Fruit fly (Drosophila melanogaster) whole organism, prepupa: ENCODE measurements around the gene if.

Experiments used
- CG11294 ChIP-seq: fragments of 200-800 bp; sonication (Bioruptor generic); IDR thresholded peaks from 2 replicates; pipeline ENCODE4 v1.3.6; 2022; ENCODE audit warnings: missing biosample characterization, missing genetic modification characterization
- CG3032 ChIP-seq: fragments of 200-800 bp; optimal IDR thresholded peaks from 2 replicates; lab custom pipeline; 2019; ENCODE audit warnings: missing biosample characterization, mild to moderate bottlenecking, missing genetic modification characterization, moderate library complexity
- CG6854 ChIP-seq: fragments of 200-800 bp; sonication (Bioruptor generic); optimal IDR thresholded peaks from 2 replicates; lab custom pipeline; 2017; ENCODE audit warnings: missing biosample characterization, mild to moderate bottlenecking, missing genetic modification characterization
- CG9139 ChIP-seq: fragments of 200-800 bp; sonication (Bioruptor generic); optimal IDR thresholded peaks from 3 replicates; lab custom pipeline; 2017; ENCODE audit warnings: missing biosample characterization, mild to moderate bottlenecking, missing genetic modification characterization
- Eip93F ChIP-seq: fragments of 200-800 bp; sonication (Bioruptor generic); optimal IDR thresholded peaks from 2 replicates; lab custom pipeline; 2016; ENCODE audit warnings: missing biosample characterization, mild to moderate bottlenecking, missing genetic modification characterization
- Gug ChIP-seq: fragments of 200-800 bp; sonication (Bioruptor generic); IDR thresholded peaks from 2 replicates; pipeline ENCODE4 v1.3.6; 2022; ENCODE audit warnings: missing biosample characterization, missing genetic modification characterization
- Hr39 ChIP-seq: fragments of 200-800 bp; sonication (Bioruptor generic); optimal IDR thresholded peaks from 2 replicates; lab custom pipeline; 2016; ENCODE audit warnings: missing biosample characterization, missing genetic modification characterization
- Met ChIP-seq: fragments of 200-800 bp; sonication (Bioruptor generic); optimal IDR thresholded peaks from 3 replicates; lab custom pipeline; 2016; ENCODE audit warnings: missing biosample characterization, missing genetic modification characterization
- salr ChIP-seq, 2 experiments: fragments of 200-800 bp; sonication (Bioruptor generic); optimal IDR thresholded peaks; 3 replicates each; lab custom pipeline; 2016 to 2018; ENCODE audit warnings: missing biosample characterization in 2 of 2, missing genetic modification characterization in 2 of 2, mild to moderate bottlenecking in 1 of 2

dm6 chrX:16831848-16832247 lies 48.6 kb upstream of the if start:
- TF ChIP-seq Eip93F (no peak), Hr39 (no peak), CG9139 (GFP tag; lab: Kevin White, UChicago) (no peak), Gug (GFP tag; lab: Robert Waterston, UW) (no peak), Met (no peak), CG6854 (GFP tag; lab: Kevin White, UChicago) (no peak), CG3032 (no peak), salr (GFP tag; optimal IDR thresholded peaks at IDR 0.05; lab: Kevin White, UChicago) (no peak), CG11294 (GFP tag; lab: Robert Waterston, UW) (no peak)
